Comparison of ENCODE assay signal across 2 fruit fly cellular contexts in genomic region chr2L:13244759-13245308, dm6.
TF ChIP-seq lines count a peak whose summit lies in the region.

No protein-coding gene starts in this region.

- no peak for TF ChIP-seq CTCF in whole organism, embryonic (GFP tag; optimal IDR thresholded peaks at IDR 0.05; lab: Kevin White, UChicago)

TF ChIP-seq in whole organism, embryonic, 481 proteins besides CTCF, POLR2A, EP300 and RAD21:
- peak; percentile 69; the same call in 1 of the 3 replicates for TF ChIP-seq CG2199 (GFP tag; IDR thresholded peaks at IDR 0.05; lab: Robert Waterston, UW)
- no peak for TF ChIP-seq CG3726 (GFP tag; IDR thresholded peaks at IDR 0.05; lab: Robert Waterston, UW)
- no peak for TF ChIP-seq CrebB (tag; optimal IDR thresholded peaks at IDR 0.05; lab: Kevin White, UChicago)
- TF ChIP-seq Med (GFP tag; lab: Kevin White, UChicago): peak; percentile 60
- TF ChIP-seq CG17328 (GFP tag; IDR thresholded peaks at IDR 0.05; lab: Robert Waterston, UW): 0 out of 2 replicates have a peak, but pooled peaks have one; percentile 14
- no peak for TF ChIP-seq CG7357 (GFP tag; IDR thresholded peaks at IDR 0.05; lab: Robert Waterston, UW)
- no peak for TF ChIP-seq CG14050 (GFP tag; IDR thresholded peaks at IDR 0.05; lab: Robert Waterston, UW)
- no peak for TF ChIP-seq CG1603 (tag; optimal IDR thresholded peaks at IDR 0.05; lab: Kevin White, UChicago)
- TF ChIP-seq pros (GFP tag; optimal IDR thresholded peaks at IDR 0.05; lab: Kevin White, UChicago): peak; percentile 95
- TF ChIP-seq CG10147 (GFP tag; optimal IDR thresholded peaks at IDR 0.05; lab: Kevin White, UChicago): no peak
- no peak for TF ChIP-seq CG17359 (tag; optimal IDR thresholded peaks at IDR 0.05; lab: Kevin White, UChicago)
- peak; percentile 81 for TF ChIP-seq sens (GFP tag; lab: Kevin White, UChicago)
- no peak for TF ChIP-seq Antp (GFP tag; optimal IDR thresholded peaks at IDR 0.05; lab: Kevin White, UChicago)
- no peak for TF ChIP-seq zen2 (GFP tag; IDR thresholded peaks at IDR 0.05; lab: Robert Waterston, UW; ENCODE audit: partially characterized antibody)
- TF ChIP-seq CG31224 (GFP tag; IDR thresholded peaks at IDR 0.05; lab: Robert Waterston, UW): no peak
- peak; percentile 10 for TF ChIP-seq zen (tag; optimal IDR thresholded peaks at IDR 0.05; lab: Kevin White, UChicago)
TF ChIP-seq in whole organism, embryonic: peak in this region for 6.

TF ChIP-seq in whole organism, prepupa, 60 proteins besides CTCF, POLR2A, EP300 and RAD21:
- TF ChIP-seq CG6808 (GFP tag; optimal IDR thresholded peaks at IDR 0.05; lab: Kevin White, UChicago): no peak
- TF ChIP-seq CG9139 (GFP tag; optimal IDR thresholded peaks at IDR 0.05; lab: Kevin White, UChicago): no peak
- peak; percentile 17 for TF ChIP-seq svp (GFP tag; lab: Kevin White, UChicago)
